Fruit fly (Drosophila melanogaster) whole organism, wandering third instar larva: ENCODE results near the gene GMF.
A peak's percentile ranks its signal among the peaks of the same experiment; 100 is the strongest.

ENCODE experiments used
- Abd-B ChIP-seq: fragments of >200 bp; optimal IDR thresholded peaks from 2 replicates; lab custom pipeline; 2017; ENCODE audit warnings: missing biosample characterization, missing genetic modification characterization
- CG9705 ChIP-seq: fragments of 200-800 bp; sonication (Bioruptor generic); optimal IDR thresholded peaks from 2 replicates; lab custom pipeline; 2018; ENCODE audit warnings: missing biosample characterization, mild to moderate bottlenecking, missing genetic modification characterization
- Dfd ChIP-seq: fragments of >200 bp; optimal IDR thresholded peaks from 2 replicates; lab custom pipeline; 2017; ENCODE audit warnings: missing biosample characterization, missing genetic modification characterization
- Dif ChIP-seq: fragments of 200-275, 200-300 bp; sonication (Bioruptor generic); optimal IDR thresholded peaks from 2 replicates; lab custom pipeline; 2018; ENCODE audit warnings: missing biosample characterization, missing genetic modification characterization; ENCODE audit not compliant: partially characterized antibody
- GATAd ChIP-seq: sonication (Bioruptor generic); optimal IDR thresholded peaks from 2 replicates; lab custom pipeline; 2016; ENCODE audit warnings: missing biosample characterization, missing genetic modification characterization
- HLH106 ChIP-seq: fragments of 200-800 bp; optimal IDR thresholded peaks from 3 replicates; lab custom pipeline; 2019; ENCODE audit warnings: missing biosample characterization, mild to moderate bottlenecking, missing genetic modification characterization, moderate library complexity
- Hnf4 ChIP-seq: fragments of 200-800 bp; sonication (Bioruptor generic); optimal IDR thresholded peaks from 2 replicates; lab custom pipeline; 2016; ENCODE audit warnings: missing biosample characterization, mild to moderate bottlenecking, missing genetic modification characterization
- Hr78 ChIP-seq: fragments of >200 bp; optimal IDR thresholded peaks from 2 replicates; lab custom pipeline; 2017; ENCODE audit warnings: missing biosample characterization, missing genetic modification characterization
- Hr83 ChIP-seq: fragments of 200-300 bp; sonication (Bioruptor generic); optimal IDR thresholded peaks from 2 replicates; lab custom pipeline; 2016; ENCODE audit warnings: missing biosample characterization, mild to moderate bottlenecking, missing genetic modification characterization, moderate library complexity; ENCODE audit not compliant: poor library complexity, severe bottlenecking
- Mio ChIP-seq: sonication (Bioruptor generic); optimal IDR thresholded peaks from 2 replicates; lab custom pipeline; 2016; ENCODE audit warnings: missing biosample characterization, missing genetic modification characterization
- N ChIP-seq: fragments of >200 bp; optimal IDR thresholded peaks from 2 replicates; lab custom pipeline; 2018; ENCODE audit warnings: missing biosample characterization, missing external identifiers, missing genetic modification characterization
- OdsH ChIP-seq: fragments of 200-800 bp; sonication (Bioruptor generic); optimal IDR thresholded peaks from 2 replicates; lab custom pipeline; 2016; ENCODE audit warnings: missing biosample characterization, mild to moderate bottlenecking, missing genetic modification characterization
- Rel ChIP-seq, 2 experiments: fragments of 200-800 bp; sonication (Bioruptor generic) in 1 of 2; optimal IDR thresholded peaks; 2 replicates in 1 of 2; 3 replicates in 1 of 2; lab custom pipeline; 2016 to 2019; ENCODE audit warnings: mild to moderate bottlenecking in 2 of 2, missing biosample characterization in 2 of 2, missing genetic modification characterization in 2 of 2, moderate library complexity in 1 of 2
- Sp1 ChIP-seq: fragments of 200-800 bp; sonication (Bioruptor generic); optimal IDR thresholded peaks from 3 replicates; lab custom pipeline; 2019; ENCODE audit warnings: missing biosample characterization, mild to moderate bottlenecking, missing genetic modification characterization, moderate library complexity
- br ChIP-seq: fragments of 200-800 bp; sonication (Bioruptor generic); optimal IDR thresholded peaks from 2 replicates; lab custom pipeline; 2016; ENCODE audit warnings: missing biosample characterization, missing genetic modification characterization
- dl ChIP-seq, 2 experiments: fragments of 175-275, 200-275 bp in 1 of 2; fragments of 200-275 bp in 1 of 2; sonication (Bioruptor generic); optimal IDR thresholded peaks; lab custom pipeline; 2018; ENCODE audit warnings: mild to moderate bottlenecking in 2 of 2, missing biosample characterization in 2 of 2, missing genetic modification characterization in 2 of 2, moderate library complexity in 2 of 2; ENCODE audit not compliant: partially characterized antibody in 2 of 2, insufficient read depth in 1 of 2
- ey ChIP-seq: fragments of 200-800 bp; sonication (Bioruptor generic); optimal IDR thresholded peaks from 2 replicates; lab custom pipeline; 2016; ENCODE audit warnings: missing biosample characterization, missing genetic modification characterization
- foxo ChIP-seq, 2 experiments: fragments of 200-800 bp; sonication (Bioruptor generic); optimal IDR thresholded peaks; 2 replicates in 1 of 2; 3 replicates in 1 of 2; lab custom pipeline; 2016 to 2017; ENCODE audit warnings: missing biosample characterization in 2 of 2, missing genetic modification characterization in 2 of 2
- fru ChIP-seq: fragments of 200-800 bp; sonication (Bioruptor generic); optimal IDR thresholded peaks from 3 replicates; lab custom pipeline; 2016; ENCODE audit warnings: missing biosample characterization, mild to moderate bottlenecking, missing genetic modification characterization
- h ChIP-seq: fragments of 200-800 bp; sonication (Bioruptor generic); optimal IDR thresholded peaks from 3 replicates; lab custom pipeline; 2016; ENCODE audit warnings: missing biosample characterization, mild to moderate bottlenecking, missing genetic modification characterization
- jim ChIP-seq: fragments of 175-275, 200-325 bp; sonication (Bioruptor generic); optimal IDR thresholded peaks from 2 replicates; lab custom pipeline; 2016; ENCODE audit warnings: missing biosample characterization, mild to moderate bottlenecking, missing genetic modification characterization
- psq ChIP-seq: fragments of 200-800 bp; sonication (Bioruptor generic); optimal IDR thresholded peaks from 3 replicates; lab custom pipeline; 2017; ENCODE audit warnings: missing biosample characterization, mild to moderate bottlenecking, missing genetic modification characterization, moderate library complexity
- rgr ChIP-seq: fragments of 200-800 bp; sonication (Bioruptor generic); optimal IDR thresholded peaks from 3 replicates; lab custom pipeline; 2016; ENCODE audit warnings: missing biosample characterization, mild to moderate bottlenecking, missing genetic modification characterization
- sage ChIP-seq: fragments of 200-800 bp; sonication (Bioruptor generic); optimal IDR thresholded peaks from 2 replicates; lab custom pipeline; 2016; ENCODE audit warnings: missing biosample characterization, mild to moderate bottlenecking, missing genetic modification characterization
- sv ChIP-seq: fragments of 200-800 bp; sonication (Bioruptor generic); optimal IDR thresholded peaks from 3 replicates; lab custom pipeline; 2016; ENCODE audit warnings: missing biosample characterization, missing genetic modification characterization
- tai ChIP-seq: sonication (Bioruptor generic); optimal IDR thresholded peaks from 2 replicates; lab custom pipeline; 2016; ENCODE audit warnings: missing biosample characterization, missing genetic modification characterization
- usp ChIP-seq: fragments of >200 bp; optimal IDR thresholded peaks from 2 replicates; lab custom pipeline; 2017; ENCODE audit warnings: missing biosample characterization, missing genetic modification characterization

GMF gene

dm6 chr2L:16323544-16323943 is 20.8 kb upstream of the GMF start:
- no peak for TF ChIP-seq Mio (GFP tag; lab: Kevin White, UChicago)
- TF ChIP-seq psq (GFP tag; lab: Kevin White, UChicago): no peak
- no peak for TF ChIP-seq HLH106
- TF ChIP-seq sage: no peak
- no peak for TF ChIP-seq Dif (GFP tag; lab: Kevin White, UChicago)
- TF ChIP-seq fru: peak; percentile 48
- TF ChIP-seq OdsH (GFP tag; lab: Kevin White, UChicago): no peak

- TF ChIP-seq rgr (GFP tag; lab: Kevin White, UChicago) (peak; percentile 36), br (GFP tag; lab: Kevin White, UChicago) (peak; percentile 17), Hr78 (GFP tag; lab: Kevin White, UChicago) (no peak), tai (GFP tag; lab: Kevin White, UChicago) (peak; percentile 23), Rel (GFP tag; optimal IDR thresholded peaks at IDR 0.05; lab: Kevin White, UChicago) (no peak), Rel (tag; optimal IDR thresholded peaks at IDR 0.05; lab: Kevin White, UChicago) (peak; percentile 10)
Measured at dm6 chr2L:16321872-16322631, 19.3 kb upstream of the GMF start.

dm6 chr2L:16321209-16321608 is 18.5 kb upstream of the GMF start:
- no peak for TF ChIP-seq Hr83 (GFP tag; lab: Kevin White, UChicago)
- no peak for TF ChIP-seq HLH106
- no peak for TF ChIP-seq rgr (GFP tag; lab: Kevin White, UChicago)
- TF ChIP-seq, all 38 proteins: peak for 0

- no peak for TF ChIP-seq GATAd
- no peak for TF ChIP-seq Rel (GFP tag; optimal IDR thresholded peaks at IDR 0.05; lab: Kevin White, UChicago)
- no peak for TF ChIP-seq Rel (tag; optimal IDR thresholded peaks at IDR 0.05; lab: Kevin White, UChicago)
- TF ChIP-seq foxo (GFP tag; optimal IDR thresholded peaks at IDR 0.05; lab: Kevin White, UChicago): no peak
- no peak for TF ChIP-seq fru
- no peak for TF ChIP-seq Mio (GFP tag; lab: Kevin White, UChicago)
- TF ChIP-seq sv (GFP tag; lab: Kevin White, UChicago): no peak
- TF ChIP-seq tai (GFP tag; lab: Kevin White, UChicago): no peak
- TF ChIP-seq dl (GFP tag; optimal IDR thresholded peaks at IDR 0.05; lab: Kevin White, UChicago; ENCODE audit: insufficient read depth in 1 of 2, partially characterized antibody in 2 of 2): no peak
- no peak for TF ChIP-seq rgr (GFP tag; lab: Kevin White, UChicago)
- no peak for TF ChIP-seq HLH106
- TF ChIP-seq CG9705: no peak
- no peak for TF ChIP-seq Dfd (GFP tag; lab: Kevin White, UChicago)
- TF ChIP-seq OdsH (GFP tag; lab: Kevin White, UChicago): no peak
Measured at dm6 chr2L:16320428-16320827, 17.7 kb upstream of the GMF start.

DNA sequence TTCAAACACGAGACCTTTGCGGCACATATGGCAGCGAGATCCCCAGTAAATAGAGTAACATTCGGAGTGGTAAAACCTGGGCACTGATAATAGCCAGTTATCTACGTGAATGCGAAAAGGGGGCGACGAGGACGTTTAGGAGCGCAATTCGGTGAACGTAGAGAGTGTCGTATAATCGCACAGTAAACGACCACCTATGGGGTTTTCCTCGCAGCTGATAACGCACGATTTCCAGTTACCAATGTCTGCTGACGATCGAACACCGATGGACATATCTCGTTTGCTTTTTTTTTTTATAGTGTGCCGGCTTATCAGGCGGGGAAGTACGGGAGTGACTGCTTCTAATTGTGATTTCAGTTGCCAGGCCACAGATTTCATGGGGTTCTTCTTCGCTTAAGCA is 17.0 kb upstream of the GMF start:
- TF ChIP-seq Abd-B (GFP tag; lab: Kevin White, UChicago) (no peak), sage (no peak), dl (GFP tag; optimal IDR thresholded peaks at IDR 0.05; lab: Kevin White, UChicago; ENCODE audit: insufficient read depth in 1 of 2, partially characterized antibody in 2 of 2) (peak in 1 of 2 experiments; percentile 80), Sp1 (no peak), h (peak; percentile 11), fru (peak; percentile 93), HLH106 (no peak), N (GFP tag; lab: Kevin White, UChicago) (no peak), ey (GFP tag; lab: Kevin White, UChicago) (no peak), Rel (GFP tag; optimal IDR thresholded peaks at IDR 0.05; lab: Kevin White, UChicago) (no peak), Rel (tag; optimal IDR thresholded peaks at IDR 0.05; lab: Kevin White, UChicago) (peak; percentile 99), Hr83 (GFP tag; lab: Kevin White, UChicago) (peak; percentile 16)

DNA sequence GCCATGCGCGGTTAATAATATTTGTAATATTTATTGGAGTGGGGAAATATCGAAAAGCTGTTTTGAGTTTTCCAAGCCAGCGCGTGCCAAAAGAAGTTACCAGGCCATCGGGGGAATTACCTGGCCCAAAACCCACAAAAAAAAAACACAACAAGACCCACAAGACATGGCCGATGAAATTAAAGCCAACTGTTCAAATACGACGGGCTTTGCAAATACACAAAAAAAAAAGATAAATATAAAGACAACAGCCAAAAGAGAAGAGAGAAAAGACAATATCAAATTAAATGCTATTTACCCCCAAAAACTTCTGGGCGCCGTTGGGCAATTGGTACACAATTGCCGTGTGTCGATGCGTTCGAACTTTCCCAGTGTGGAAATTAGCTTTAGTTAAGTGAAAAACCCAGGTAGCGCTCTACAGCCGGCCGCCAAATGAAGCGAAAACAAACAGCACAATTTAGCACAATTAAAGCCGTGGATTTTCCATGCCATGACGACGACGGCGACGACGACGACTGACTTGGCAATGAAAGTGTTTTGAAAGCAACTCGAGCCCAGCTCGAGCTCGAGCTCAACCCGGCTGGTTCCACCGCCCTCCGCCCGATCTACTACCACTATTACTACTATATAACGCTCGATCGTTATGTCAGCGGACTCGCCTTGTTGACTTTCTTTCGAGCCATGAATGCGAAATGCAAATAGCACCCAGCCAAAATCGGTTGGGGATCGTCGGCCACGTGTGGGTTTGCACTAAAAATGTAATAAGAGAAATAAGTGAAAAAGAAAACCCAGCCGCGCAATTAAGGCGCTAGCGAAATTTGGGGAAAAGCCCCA is 15.2 kb upstream of the GMF start:
- TF ChIP-seq foxo (GFP tag; optimal IDR thresholded peaks at IDR 0.05; lab: Kevin White, UChicago) (no peak), Rel (GFP tag; optimal IDR thresholded peaks at IDR 0.05; lab: Kevin White, UChicago) (no peak), Rel (tag; optimal IDR thresholded peaks at IDR 0.05; lab: Kevin White, UChicago) (peak; percentile 54), ey (GFP tag; lab: Kevin White, UChicago) (no peak), fru (peak; percentile 30), GATAd (no peak), rgr (GFP tag; lab: Kevin White, UChicago) (peak; percentile 63), OdsH (GFP tag; lab: Kevin White, UChicago) (peak; percentile 21), psq (GFP tag; lab: Kevin White, UChicago) (peak; percentile 26), Hnf4 (GFP tag; lab: Kevin White, UChicago) (peak; percentile 44), sv (GFP tag; lab: Kevin White, UChicago) (peak; percentile 35), br (GFP tag; lab: Kevin White, UChicago) (peak; percentile 50), Dfd (GFP tag; lab: Kevin White, UChicago) (no peak), Abd-B (GFP tag; lab: Kevin White, UChicago) (no peak), HLH106 (no peak), h (peak; percentile 69), jim (GFP tag; lab: Kevin White, UChicago) (peak; percentile 89), Sp1 (no peak), usp (GFP tag; lab: Kevin White, UChicago) (no peak), Hr83 (GFP tag; lab: Kevin White, UChicago) (peak; percentile 95)
